Worm (Caenorhabditis elegans) whole organism, L2 larva: ENCODE measurements around the gene F37C4.8.
A peak's percentile ranks its signal among the peaks of the same experiment; 100 is the strongest.

Source experiments
- C34F6.9 ChIP-seq: fragments of 150-350 bp; optimal IDR thresholded peaks from 2 replicates; lab custom pipeline; 2014; ENCODE audit warnings: missing biosample characterization, missing genetic modification characterization
- F13H6.1 ChIP-seq: sonication (generic microtip); optimal IDR thresholded peaks from 2 replicates; lab custom pipeline; 2016; ENCODE audit warnings: missing genetic modification characterization, missing compliant biosample characterization
- Y55F3AM.14 ChIP-seq: fragments of 200-800 bp; sonication (Bioruptor generic); optimal IDR thresholded peaks from 2 replicates; lab custom pipeline; 2018; ENCODE audit warnings: mild to moderate bottlenecking, missing genetic modification characterization, missing compliant biosample characterization
- ZK546.5 ChIP-seq: sonication (generic microtip); optimal IDR thresholded peaks from 2 replicates; lab custom pipeline; 2017; ENCODE audit warnings: missing biosample characterization, missing genetic modification characterization
- aly-2 ChIP-seq: fragments of 150-350 bp; optimal IDR thresholded peaks from 2 replicates; lab custom pipeline; 2014; ENCODE audit warnings: missing biosample characterization, missing genetic modification characterization
- ama-1 ChIP-seq: fragments of 150-350 bp; optimal IDR thresholded peaks from 2 replicates; lab custom pipeline; 2018; ENCODE audit warnings: inconsistent platforms
- blmp-1 ChIP-seq: sonication (generic microtip); optimal IDR thresholded peaks from 2 replicates; lab custom pipeline; 2017; ENCODE audit warnings: missing genetic modification characterization, mild to moderate bottlenecking, missing compliant biosample characterization, antibody characterized with exemption, moderate library complexity; ENCODE audit not compliant: insufficient read depth
- ceh-16 ChIP-seq: fragments of 150-350 bp; optimal IDR thresholded peaks from 2 replicates; lab custom pipeline; 2014; ENCODE audit warnings: missing biosample characterization, missing genetic modification characterization
- crh-2 ChIP-seq: sonication (generic microtip); optimal IDR thresholded peaks from 2 replicates; lab custom pipeline; 2017; ENCODE audit warnings: missing biosample characterization, missing genetic modification characterization
- dmd-4 ChIP-seq: sonication (generic microtip); optimal IDR thresholded peaks from 2 replicates; lab custom pipeline; 2017; ENCODE audit warnings: missing biosample characterization, missing genetic modification characterization
- elt-1 ChIP-seq: fragments of 150-350 bp; optimal IDR thresholded peaks from 2 replicates; lab custom pipeline; 2014; ENCODE audit warnings: missing biosample characterization, missing genetic modification characterization
- elt-3 ChIP-seq: sonication (generic microtip); optimal IDR thresholded peaks from 2 replicates; lab custom pipeline; 2017; ENCODE audit warnings: missing biosample characterization, missing genetic modification characterization
- fos-1 ChIP-seq: fragments of 150-350 bp; optimal IDR thresholded peaks from 2 replicates; lab custom pipeline; 2014; ENCODE audit warnings: missing biosample characterization, missing genetic modification characterization
- gmeb-1 ChIP-seq: fragments of 150-350 bp; optimal IDR thresholded peaks from 2 replicates; lab custom pipeline; 2014; ENCODE audit warnings: missing biosample characterization, missing genetic modification characterization
- lin-13 ChIP-seq: fragments of 150-350 bp; optimal IDR thresholded peaks from 2 replicates; lab custom pipeline; 2014; ENCODE audit warnings: missing biosample characterization, missing genetic modification reagents, missing genetic modification characterization
- lin-39 ChIP-seq: fragments of 150-350 bp; optimal IDR thresholded peaks from 2 replicates; lab custom pipeline; 2014; ENCODE audit warnings: missing biosample characterization, missing genetic modification reagents, missing genetic modification characterization
- lsy-2 ChIP-seq, 2 experiments: fragments of 150-350 bp in 1 of 2; sonication (generic microtip) in 1 of 2; optimal IDR thresholded peaks; 2 replicates each; lab custom pipeline; 2014 to 2017; ENCODE audit warnings: missing biosample characterization in 2 of 2, missing genetic modification characterization in 2 of 2
- mab-5 ChIP-seq: fragments of 150-350 bp; optimal IDR thresholded peaks from 2 replicates; lab custom pipeline; 2014; ENCODE audit warnings: missing biosample characterization, missing genetic modification characterization
- mbf-1 ChIP-seq: sonication (generic microtip); optimal IDR thresholded peaks from 2 replicates; lab custom pipeline; 2017; ENCODE audit warnings: missing biosample characterization, missing genetic modification characterization
- mdl-1 ChIP-seq, 2 experiments: fragments of 150-350 bp in 1 of 2; sonication (generic microtip) in 1 of 2; optimal IDR thresholded peaks; 2 replicates each; lab custom pipeline; 2017; ENCODE audit warnings: missing biosample characterization in 2 of 2, missing genetic modification characterization in 2 of 2
- nhr-10 ChIP-seq: sonication (generic microtip); optimal IDR thresholded peaks from 2 replicates; lab custom pipeline; 2017; ENCODE audit warnings: missing biosample characterization, missing genetic modification characterization
- nhr-11 ChIP-seq: fragments of 150-350 bp; optimal IDR thresholded peaks from 2 replicates; lab custom pipeline; 2014; ENCODE audit warnings: missing biosample characterization, missing genetic modification characterization
- nhr-12 ChIP-seq: fragments of 150-350 bp; optimal IDR thresholded peaks from 2 replicates; lab custom pipeline; 2014; ENCODE audit warnings: missing biosample characterization, missing genetic modification characterization
- nhr-129 ChIP-seq: fragments of 150-350 bp; optimal IDR thresholded peaks from 2 replicates; lab custom pipeline; 2014; ENCODE audit warnings: missing biosample characterization, missing genetic modification characterization
- nhr-21 ChIP-seq: fragments of 150-350 bp; optimal IDR thresholded peaks from 2 replicates; lab custom pipeline; 2014; ENCODE audit warnings: missing biosample characterization, missing genetic modification characterization
- nhr-23 ChIP-seq: fragments of 150-350 bp; optimal IDR thresholded peaks from 2 replicates; lab custom pipeline; 2014; ENCODE audit warnings: missing biosample characterization, missing genetic modification reagents, missing genetic modification characterization
- nhr-237 ChIP-seq: fragments of 150-350 bp; optimal IDR thresholded peaks from 2 replicates; lab custom pipeline; 2014; ENCODE audit warnings: missing biosample characterization, missing genetic modification characterization
- nhr-6 ChIP-seq: fragments of 150-350 bp; optimal IDR thresholded peaks from 2 replicates; lab custom pipeline; 2014; ENCODE audit warnings: missing biosample characterization, missing genetic modification characterization
- nhr-77 ChIP-seq: fragments of 150-350 bp; optimal IDR thresholded peaks from 2 replicates; lab custom pipeline; 2014; ENCODE audit warnings: missing biosample characterization, missing genetic modification characterization
- peb-1 ChIP-seq: fragments of 150-350 bp; optimal IDR thresholded peaks from 2 replicates; lab custom pipeline; 2014; ENCODE audit warnings: missing biosample characterization, missing genetic modification characterization
- sem-4 ChIP-seq: fragments of 150-350 bp; optimal IDR thresholded peaks from 2 replicates; lab custom pipeline; 2014; ENCODE audit warnings: missing biosample characterization, missing genetic modification reagents, missing genetic modification characterization
- skn-1 ChIP-seq: sonication (generic microtip); optimal IDR thresholded peaks from 2 replicates; lab custom pipeline; 2017; ENCODE audit warnings: missing biosample characterization, missing genetic modification characterization
- sma-3 ChIP-seq: sonication (generic microtip); optimal IDR thresholded peaks from 2 replicates; lab custom pipeline; 2016; ENCODE audit warnings: missing genetic modification reagents, missing genetic modification characterization, missing compliant biosample characterization
- snpc-4 ChIP-seq: fragments of 150-350 bp; optimal IDR thresholded peaks from 2 replicates; lab custom pipeline; 2014; ENCODE audit warnings: missing biosample characterization, missing genetic modification characterization
- unc-55 ChIP-seq: fragments of 150-350 bp; sonication (generic microtip); optimal IDR thresholded peaks from 3 replicates; lab custom pipeline; 2014; ENCODE audit warnings: missing biosample characterization, missing genetic modification reagents, missing genetic modification characterization
- unc-62 ChIP-seq: fragments of 150-350 bp; optimal IDR thresholded peaks from 2 replicates; lab custom pipeline; 2014; ENCODE audit warnings: missing biosample characterization, missing genetic modification reagents, missing genetic modification characterization
- ztf-1 ChIP-seq: fragments of 200-800 bp; sonication (Bioruptor generic); conservative IDR thresholded peaks from 2 replicates; pipeline ENCODE4 v1.3.6; 2022; ENCODE audit warnings: missing genetic modification characterization, missing compliant biosample characterization
- ztf-11 ChIP-seq: sonication (generic microtip); optimal IDR thresholded peaks from 2 replicates; lab custom pipeline; 2017; ENCODE audit warnings: missing biosample characterization, missing genetic modification characterization
- ztf-4 ChIP-seq: fragments of 150-350 bp; optimal IDR thresholded peaks from 2 replicates; lab custom pipeline; 2014; ENCODE audit warnings: missing biosample characterization, missing genetic modification characterization

The F37C4.8 gene

DNA sequence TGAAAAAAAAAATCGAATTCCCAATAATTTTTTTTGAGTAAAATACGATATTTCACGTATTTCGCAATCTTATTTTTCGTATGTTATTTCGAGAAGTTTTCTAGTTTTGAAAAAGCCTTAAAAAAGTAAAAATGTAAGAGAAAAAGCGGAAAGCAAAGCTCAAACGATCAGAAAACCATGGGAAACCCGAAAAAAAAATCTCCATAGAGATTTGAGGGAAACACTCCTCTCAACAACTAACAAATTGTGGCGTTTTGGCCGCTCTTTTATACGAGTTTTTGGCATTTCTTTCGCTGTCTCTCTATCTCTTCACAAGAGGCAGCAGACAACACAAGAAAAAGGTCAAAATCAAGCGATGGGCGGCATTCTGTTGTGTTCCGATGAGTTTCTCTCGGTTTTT is 6.6 kb downstream of the F37C4.8 start (continued):
- TF ChIP-seq ZK546.5 (tag; lab: Kevin White, UChicago) = no peak
- peak; percentile 30 for TF ChIP-seq nhr-10
- TF ChIP-seq nhr-129 = peak; percentile 45
- no peak for TF ChIP-seq lin-13 (GFP tag; lab: Kevin White, UChicago)
- TF ChIP-seq unc-55 = peak; percentile 28
- TF ChIP-seq sem-4 (tag; lab: Kevin White, UChicago) = no peak
- TF ChIP-seq fos-1 (tag; lab: Kevin White, UChicago) = peak; percentile 65
- TF ChIP-seq ztf-11 (tag; lab: Kevin White, UChicago) = no peak

DNA sequence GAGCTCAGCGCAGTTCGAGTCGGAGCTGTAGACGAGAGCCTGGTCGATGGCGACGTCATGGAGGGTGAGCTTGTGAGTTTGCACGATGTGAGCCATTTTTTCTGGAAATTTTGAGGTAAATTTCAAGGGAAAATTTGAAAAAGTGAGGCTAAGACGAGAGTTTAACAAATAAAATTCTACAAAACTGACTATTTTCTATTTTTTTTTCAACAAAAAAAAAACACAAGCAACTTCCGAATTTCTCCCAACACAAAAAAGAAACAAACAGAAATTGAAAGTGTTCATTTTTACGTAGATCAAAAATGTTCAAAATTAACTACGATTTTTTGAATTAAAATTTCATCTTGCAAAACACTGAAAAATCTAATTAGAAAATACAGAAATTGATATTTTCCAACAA is 7.3 kb downstream of the F37C4.8 start, which contains the start of gene F37C4.5:
Gene F37C4.5, minus strand, starts transcription at position 101 of the 400 bp plus-strand sequence.
- TF ChIP-seq ztf-1 (no peak), unc-62 (GFP tag; lab: Kevin White, UChicago) (no peak), C34F6.9 (tag; lab: Kevin White, UChicago) (no peak), lsy-2 (tag; optimal IDR thresholded peaks at IDR 0.05; lab: Kevin White, UChicago) (no peak), snpc-4 (tag; lab: Kevin White, UChicago) (no peak), F13H6.1 (tag; lab: Kevin White, UChicago) (no peak), lin-13 (GFP tag; lab: Kevin White, UChicago) (no peak)

DNA sequence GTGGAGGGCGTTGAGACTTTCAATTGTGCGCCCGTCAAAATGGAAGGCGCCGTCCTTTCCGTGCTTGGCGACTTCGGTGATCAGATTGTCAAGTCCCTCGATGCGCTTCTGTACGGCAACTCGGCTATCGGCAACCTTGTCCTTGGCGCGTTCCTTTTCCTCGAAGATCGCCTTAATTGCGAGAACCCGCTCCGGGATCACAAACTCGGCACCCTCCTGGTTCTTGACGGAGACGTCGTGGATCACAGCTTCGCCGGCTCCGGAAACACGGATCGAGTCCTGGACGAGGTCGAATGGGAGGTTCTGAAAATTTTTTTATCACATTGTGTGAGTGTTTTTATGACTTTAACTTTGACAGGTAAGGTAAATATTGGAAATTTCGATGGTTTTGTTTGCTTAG is 7.8 kb downstream of the F37C4.8 start:
- TF ChIP-seq nhr-12 (tag; lab: Kevin White, UChicago) (no peak), nhr-21 (tag; lab: Kevin White, UChicago) (no peak), ztf-4 (tag; lab: Kevin White, UChicago) (no peak), fos-1 (tag; lab: Kevin White, UChicago) (no peak), ztf-1 (no peak), nhr-6 (tag; lab: Kevin White, UChicago) (no peak), nhr-10 (no peak), ceh-16 (tag; lab: Kevin White, UChicago) (no peak), dmd-4 (tag; lab: Kevin White, UChicago) (no peak), mab-5 (tag; lab: Kevin White, UChicago) (no peak), lsy-2 (tag; optimal IDR thresholded peaks at IDR 0.05; lab: Kevin White, UChicago) (no peak), mdl-1 (tag; optimal IDR thresholded peaks at IDR 0.05; lab: Kevin White, UChicago) (no peak), nhr-23 (no peak), elt-3 (no peak), elt-1 (no peak), blmp-1 (tag; lab: Kevin White, UChicago) (no peak), nhr-237 (tag; lab: Kevin White, UChicago) (no peak), lin-13 (GFP tag; lab: Kevin White, UChicago) (no peak), mbf-1 (no peak)

DNA sequence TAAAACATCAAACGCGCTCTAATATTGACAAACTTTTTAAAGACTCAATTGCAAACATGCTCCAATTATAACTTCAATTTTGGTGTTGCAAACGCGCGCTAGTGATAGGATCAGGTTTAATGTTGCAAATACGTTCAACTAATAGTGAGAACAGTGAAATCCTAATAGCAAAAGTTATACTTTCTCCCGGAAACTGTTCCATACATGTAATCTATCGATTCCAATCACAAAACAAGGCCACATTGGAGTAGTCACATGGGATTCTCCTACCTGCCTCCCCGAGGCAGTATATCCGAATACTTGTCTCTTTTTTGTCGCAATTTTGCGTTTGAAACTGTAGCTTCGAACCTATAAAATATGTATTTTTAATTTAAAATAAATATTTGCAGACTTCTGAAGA is 11.1 kb downstream of the F37C4.8 start:
- TF ChIP-seq lin-39 (tag; lab: Kevin White, UChicago) (no peak), lin-13 (GFP tag; lab: Kevin White, UChicago) (no peak), fos-1 (tag; lab: Kevin White, UChicago) (no peak), peb-1 (tag; lab: Kevin White, UChicago) (no peak)

DNA sequence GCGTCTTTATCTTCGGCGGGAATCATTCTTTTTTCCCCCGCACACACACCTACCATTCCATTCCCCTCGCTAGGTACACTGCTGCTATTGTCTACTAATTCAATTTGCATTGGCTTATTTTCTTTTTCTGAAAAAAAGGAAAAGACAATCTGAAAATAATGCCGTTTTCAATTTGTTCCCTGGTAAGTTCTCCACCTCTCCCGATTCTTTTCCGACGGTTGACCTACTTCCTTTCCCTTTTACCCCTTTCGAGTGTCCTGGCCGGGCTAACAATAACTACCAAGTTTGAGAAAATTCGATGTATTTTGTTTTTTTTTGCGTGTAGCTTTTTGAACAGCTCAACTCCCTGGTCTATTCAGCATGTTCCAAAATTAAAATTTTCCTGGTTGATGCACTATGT is 13.8 kb downstream of the F37C4.8 start, which contains the start of gene F37C4.4:
Gene F37C4.4, plus strand, starts transcription at position 58 of the 400 bp plus-strand sequence.
- no peak for TF ChIP-seq unc-62 (GFP tag; lab: Kevin White, UChicago)
- TF ChIP-seq ama-1 (lab: Kevin White, UChicago) = no peak
- TF ChIP-seq nhr-77 (tag; lab: Kevin White, UChicago) = no peak
- TF ChIP-seq elt-1 = no peak
- no peak for TF ChIP-seq nhr-11 (tag; lab: Kevin White, UChicago)
- TF ChIP-seq nhr-21 (tag; lab: Kevin White, UChicago) = no peak
- no peak for TF ChIP-seq aly-2
- no peak for TF ChIP-seq ceh-16 (tag; lab: Kevin White, UChicago)
- TF ChIP-seq skn-1 (tag; lab: Kevin White, UChicago) = no peak
- no peak for TF ChIP-seq gmeb-1 (tag; lab: Kevin White, UChicago)
- no peak for TF ChIP-seq sma-3
- TF ChIP-seq F13H6.1 (tag; lab: Kevin White, UChicago) = no peak
- TF ChIP-seq sem-4 (tag; lab: Kevin White, UChicago) = no peak
- TF ChIP-seq ZK546.5 (tag; lab: Kevin White, UChicago) = no peak
- TF ChIP-seq Y55F3AM.14 (GFP tag; lab: Kevin White, UChicago) = no peak
- no peak for TF ChIP-seq mab-5 (tag; lab: Kevin White, UChicago)
- TF ChIP-seq crh-2 = no peak
- TF ChIP-seq, all 48 proteins: peak for 0
